Worm (Caenorhabditis elegans) whole organism, late embryonic: ENCODE data around the gene C47A10.12.

Experiments used
- C08G9.2 ChIP-seq: sonication (generic microtip); optimal IDR thresholded peaks from 2 replicates; lab custom pipeline; 2016; ENCODE audit warnings: mild to moderate bottlenecking, missing genetic modification characterization, moderate library complexity, missing compliant biosample characterization
- C38D4.7 ChIP-seq: fragments of 200-800 bp; sonication (Bioruptor generic); optimal IDR thresholded peaks from 2 replicates; lab custom pipeline; 2018; ENCODE audit warnings: mild to moderate bottlenecking, missing genetic modification characterization, moderate library complexity, missing compliant biosample characterization
- F13H6.1 ChIP-seq: sonication (generic microtip); optimal IDR thresholded peaks from 2 replicates; lab custom pipeline; 2016; ENCODE audit warnings: missing genetic modification characterization, missing compliant biosample characterization
- K09A11.1 ChIP-seq: sonication (generic microtip); optimal IDR thresholded peaks from 2 replicates; lab custom pipeline; 2017; ENCODE audit warnings: antibody characterized with exemption, mild to moderate bottlenecking, missing genetic modification characterization, missing compliant biosample characterization; ENCODE audit not compliant: insufficient read depth
- T23F11.4 ChIP-seq: fragments of 200-800 bp; sonication (Bioruptor generic); optimal IDR thresholded peaks from 2 replicates; lab custom pipeline; 2018; ENCODE audit warnings: mild to moderate bottlenecking, missing genetic modification characterization, missing compliant biosample characterization
- ama-1 ChIP-seq: fragments of 150-350 bp; optimal IDR thresholded peaks from 2 replicates; lab custom pipeline; 2014
- ceh-14 ChIP-seq: sonication (generic microtip); optimal IDR thresholded peaks from 2 replicates; lab custom pipeline; 2016; ENCODE audit warnings: missing genotype, missing genetic modification characterization, missing compliant biosample characterization
- ceh-22 ChIP-seq: sonication (generic microtip); optimal IDR thresholded peaks from 2 replicates; lab custom pipeline; 2017; ENCODE audit warnings: missing biosample characterization, missing genetic modification characterization
- ceh-24 ChIP-seq: sonication (generic microtip); optimal IDR thresholded peaks from 2 replicates; lab custom pipeline; 2016; ENCODE audit warnings: mild to moderate bottlenecking, missing genetic modification characterization, missing compliant biosample characterization
- ceh-31 ChIP-seq: sonication (generic microtip); optimal IDR thresholded peaks from 2 replicates; lab custom pipeline; 2016; ENCODE audit warnings: missing genetic modification characterization, missing compliant biosample characterization
- ceh-6 ChIP-seq: fragments of 200-800 bp; sonication (Bioruptor generic); optimal IDR thresholded peaks from 2 replicates; lab custom pipeline; 2018; ENCODE audit warnings: mild to moderate bottlenecking, missing genetic modification characterization, missing compliant biosample characterization
- ceh-9 ChIP-seq: sonication (generic microtip); optimal IDR thresholded peaks from 2 replicates; lab custom pipeline; 2016; ENCODE audit warnings: mild to moderate bottlenecking, missing genetic modification characterization, inconsistent platforms, missing compliant biosample characterization
- che-1 ChIP-seq: sonication (generic microtip); optimal IDR thresholded peaks from 2 replicates; lab custom pipeline; 2016; ENCODE audit warnings: mild to moderate bottlenecking, missing genetic modification characterization, missing compliant biosample characterization
- dmd-4 ChIP-seq: sonication (generic microtip); optimal IDR thresholded peaks from 2 replicates; lab custom pipeline; 2016; ENCODE audit warnings: borderline replicate concordance, missing genetic modification characterization, missing compliant biosample characterization
- elt-2 ChIP-seq: sonication (generic microtip); optimal IDR thresholded peaks from 2 replicates; lab custom pipeline; 2016; ENCODE audit warnings: missing genetic modification reagents, missing genetic modification characterization, missing compliant biosample characterization
- elt-4 ChIP-seq: sonication (generic microtip); optimal IDR thresholded peaks from 2 replicates; lab custom pipeline; 2016; ENCODE audit warnings: missing genetic modification characterization, missing compliant biosample characterization
- ets-4 ChIP-seq: sonication (generic microtip); optimal IDR thresholded peaks from 2 replicates; lab custom pipeline; 2016; ENCODE audit warnings: missing genetic modification characterization, missing compliant biosample characterization
- fax-1 ChIP-seq: sonication (generic microtip); optimal IDR thresholded peaks from 2 replicates; lab custom pipeline; 2016; ENCODE audit warnings: missing genotype, missing genetic modification characterization, missing compliant biosample characterization
- fkh-10 ChIP-seq: fragments of 150-350 bp; optimal IDR thresholded peaks from 2 replicates; lab custom pipeline; 2014; ENCODE audit warnings: missing biosample characterization, missing genetic modification reagents, missing genetic modification characterization
- fkh-6 ChIP-seq: sonication (generic microtip); optimal IDR thresholded peaks from 2 replicates; lab custom pipeline; 2016; ENCODE audit warnings: missing genetic modification characterization, missing compliant biosample characterization
- hlh-15 ChIP-seq: sonication (generic microtip); optimal IDR thresholded peaks from 2 replicates; lab custom pipeline; 2016; ENCODE audit warnings: missing genetic modification characterization, missing compliant biosample characterization
- hlh-6 ChIP-seq: sonication (generic microtip); optimal IDR thresholded peaks from 2 replicates; lab custom pipeline; 2016; ENCODE audit warnings: missing genotype, missing genetic modification characterization, missing compliant biosample characterization
- hlh-8 ChIP-seq: sonication (generic microtip); optimal IDR thresholded peaks from 2 replicates; lab custom pipeline; 2016; ENCODE audit warnings: missing genotype, missing genetic modification characterization, missing compliant biosample characterization
- lim-6 ChIP-seq: sonication (generic microtip); optimal IDR thresholded peaks from 2 replicates; lab custom pipeline; 2016; ENCODE audit warnings: missing genetic modification characterization, missing compliant biosample characterization
- lin-11 ChIP-seq: fragments of 200-800 bp; sonication (Bioruptor generic); optimal IDR thresholded peaks from 2 replicates; lab custom pipeline; 2018; ENCODE audit warnings: mild to moderate bottlenecking, missing genetic modification characterization, missing compliant biosample characterization
- madf-2 ChIP-seq: sonication (generic microtip); optimal IDR thresholded peaks from 2 replicates; lab custom pipeline; 2017; ENCODE audit warnings: missing genetic modification characterization, missing compliant biosample characterization
- nhr-11 ChIP-seq: fragments of 150-350 bp; optimal IDR thresholded peaks from 2 replicates; lab custom pipeline; 2014; ENCODE audit warnings: missing biosample characterization, missing genetic modification characterization
- nhr-232 ChIP-seq: sonication (generic microtip); optimal IDR thresholded peaks from 2 replicates; lab custom pipeline; 2016; ENCODE audit warnings: missing genetic modification characterization, missing compliant biosample characterization
- pha-4 ChIP-seq: fragments of 150-350 bp; optimal IDR thresholded peaks from 2 replicates; lab custom pipeline; 2018; ENCODE audit warnings: missing biosample characterization, missing genetic modification reagents, missing genetic modification characterization
- pqm-1 ChIP-seq: sonication (generic microtip); optimal IDR thresholded peaks from 2 replicates; lab custom pipeline; 2016; ENCODE audit warnings: missing genetic modification characterization, missing compliant biosample characterization
- rnt-1 ChIP-seq: sonication (generic microtip); optimal IDR thresholded peaks from 2 replicates; lab custom pipeline; 2016; ENCODE audit warnings: missing genetic modification characterization, missing compliant biosample characterization
- sox-2 ChIP-seq: fragments of 200-800 bp; sonication (Bioruptor generic); IDR thresholded peaks from 2 replicates; pipeline ENCODE4 v1.3.6; 2022; ENCODE audit warnings: missing genetic modification reagents, missing genetic modification characterization, missing compliant biosample characterization
- sox-4 ChIP-seq: sonication (generic microtip); optimal IDR thresholded peaks from 2 replicates; lab custom pipeline; 2017; ENCODE audit warnings: mild to moderate bottlenecking, missing genetic modification characterization, inconsistent platforms, missing compliant biosample characterization
- tbx-2 ChIP-seq: sonication (generic microtip); optimal IDR thresholded peaks from 2 replicates; lab custom pipeline; 2016; ENCODE audit warnings: missing genetic modification characterization, missing compliant biosample characterization
- ttx-3 ChIP-seq: sonication (generic microtip); optimal IDR thresholded peaks from 2 replicates; lab custom pipeline; 2016; ENCODE audit warnings: missing genetic modification reagents, missing genetic modification characterization, missing compliant biosample characterization
- unc-42 ChIP-seq: sonication (generic microtip); optimal IDR thresholded peaks from 2 replicates; lab custom pipeline; 2016; ENCODE audit warnings: missing genotype, missing genetic modification characterization, missing compliant biosample characterization
- ztf-16 ChIP-seq: sonication (generic microtip); optimal IDR thresholded peaks from 2 replicates; lab custom pipeline; 2017; ENCODE audit warnings: missing genetic modification characterization, missing compliant biosample characterization

C47A10.12 gene

DNA sequence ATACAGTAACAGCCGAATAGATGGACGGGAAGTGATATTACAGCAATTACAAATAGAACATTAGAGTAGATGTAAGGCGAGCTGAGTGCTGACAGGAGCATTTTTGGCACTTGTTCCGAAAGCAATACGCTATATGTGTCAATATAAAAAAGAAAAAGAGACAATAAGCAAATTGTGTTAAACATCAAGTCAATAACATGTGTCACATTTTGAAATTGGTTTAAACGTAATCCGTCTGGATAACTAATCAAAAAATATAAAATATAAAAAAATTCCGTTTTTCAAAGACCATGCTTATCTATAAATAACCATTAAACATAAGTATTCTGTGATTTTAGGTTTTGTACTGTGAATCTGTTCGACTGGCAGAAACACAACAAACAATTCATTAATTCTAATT, 17.9 kb downstream of the C47A10.12 start, which contains the start of gene srh-288:
srh-288 (minus strand) TSS at position 101 of the 400 bp plus-strand sequence.
- TF ChIP-seq elt-2 (tag; lab: Kevin White, UChicago): no peak
- TF ChIP-seq fax-1: no peak
- TF ChIP-seq sox-4 (tag; lab: Kevin White, UChicago): no peak
- TF ChIP-seq pqm-1: no peak
- no peak for TF ChIP-seq ceh-6 (GFP tag; lab: Kevin White, UChicago)
- no peak for TF ChIP-seq ztf-16 (tag; lab: Kevin White, UChicago)

DNA sequence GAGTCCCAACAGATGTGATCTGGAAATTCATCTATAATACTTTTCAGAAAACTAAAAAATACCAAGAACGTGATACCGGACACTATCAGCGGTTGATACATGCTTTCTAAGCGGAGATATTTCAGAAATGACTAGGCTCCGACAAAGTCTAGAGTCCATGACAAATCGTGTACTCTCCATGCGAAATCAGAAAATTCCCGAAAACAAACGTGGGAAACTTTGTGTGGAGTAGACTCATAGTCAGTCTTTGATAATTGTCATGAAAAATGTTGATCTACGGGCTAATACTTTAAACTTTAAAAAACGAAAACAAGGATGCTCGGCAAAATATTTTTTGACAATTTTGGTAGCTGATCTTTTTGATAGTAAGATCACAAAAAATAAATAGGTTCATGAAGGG, 21.1 kb downstream of the C47A10.12 start, which contains the start of gene srx-18:
srx-18 (minus strand) TSS at position 101 of the 400 bp plus-strand sequence.
- no peak for TF ChIP-seq ttx-3 (tag; lab: Kevin White, UChicago)
- TF ChIP-seq T23F11.4 (GFP tag; lab: Kevin White, UChicago): no peak
- TF ChIP-seq ceh-14 (tag; lab: Kevin White, UChicago): no peak
- TF ChIP-seq elt-2 (tag; lab: Kevin White, UChicago): no peak
- no peak for TF ChIP-seq sox-2
- TF ChIP-seq fkh-6 (tag; lab: Kevin White, UChicago): no peak
- TF ChIP-seq ceh-31 (tag; lab: Kevin White, UChicago): no peak
- TF ChIP-seq lin-11 (tag; lab: Kevin White, UChicago): no peak
- TF ChIP-seq ceh-24 (tag; lab: Kevin White, UChicago): no peak
- no peak for TF ChIP-seq unc-42 (tag; lab: Kevin White, UChicago)

DNA sequence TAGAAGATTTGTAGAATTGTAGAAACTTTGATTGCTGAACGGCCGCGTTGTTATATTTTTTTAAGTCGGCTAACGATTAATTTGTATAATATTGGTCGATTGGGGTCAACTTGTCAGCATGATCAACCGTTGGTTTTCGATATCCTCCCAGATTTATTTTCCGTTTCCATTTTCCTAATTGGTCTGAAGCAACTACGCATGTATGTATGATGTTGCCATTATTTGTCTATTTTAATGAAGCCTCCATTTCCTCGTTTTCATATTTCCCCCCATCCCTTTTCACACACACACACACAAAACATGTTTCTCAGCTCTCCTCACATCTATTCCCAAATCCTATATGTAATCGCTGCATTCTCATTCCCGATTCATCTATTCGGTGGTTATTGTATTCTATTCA, 22.8 kb downstream of the C47A10.12 start, which contains the start of gene srh-287:
srh-287 (plus strand) TSS at position 301 of the 400 bp plus-strand sequence.
- TF ChIP-seq ceh-9 (tag; lab: Kevin White, UChicago) (no peak), hlh-8 (no peak), ceh-31 (tag; lab: Kevin White, UChicago) (no peak), nhr-11 (tag; lab: Kevin White, UChicago) (no peak), lin-11 (tag; lab: Kevin White, UChicago) (no peak), pha-4 (tag; lab: Kevin White, UChicago) (no peak), che-1 (tag; lab: Kevin White, UChicago) (no peak)

DNA sequence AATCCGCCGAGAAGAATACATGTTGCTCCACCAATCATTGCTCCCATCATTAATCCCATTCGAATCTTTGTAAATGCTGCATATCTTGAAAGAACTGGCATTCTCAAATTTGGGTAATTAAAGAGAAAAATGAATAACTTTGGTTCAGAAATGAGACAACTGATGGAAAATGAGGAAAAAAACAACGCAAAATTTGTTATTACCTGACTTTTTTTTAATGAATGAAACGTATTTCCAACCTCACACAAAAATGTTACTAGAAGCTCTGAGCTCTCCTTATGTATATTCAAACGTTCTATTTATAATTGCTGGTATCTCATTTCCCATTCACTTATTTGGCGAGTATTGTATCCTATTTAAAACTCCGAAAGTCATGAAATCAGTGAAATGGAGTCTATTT, 24.8 kb downstream of the C47A10.12 start, which contains the start of the genes Y94A7B.11 and srh-292:
Y94A7B.11 (minus strand) TSS at position 101 of the 400 bp plus-strand sequence.
srh-292 (plus strand) TSS at position 251 of the 400 bp plus-strand sequence.
- TF ChIP-seq ama-1 (no peak), F13H6.1 (tag; lab: Kevin White, UChicago) (no peak), ets-4 (tag; lab: Kevin White, UChicago) (no peak), dmd-4 (no peak), K09A11.1 (no peak), C38D4.7 (GFP tag; lab: Kevin White, UChicago) (no peak), hlh-6 (tag; lab: Kevin White, UChicago) (no peak), fkh-10 (no peak), lim-6 (no peak), tbx-2 (tag; lab: Kevin White, UChicago) (no peak), nhr-232 (tag; lab: Kevin White, UChicago) (no peak), elt-4 (tag; lab: Kevin White, UChicago) (no peak), hlh-15 (tag; lab: Kevin White, UChicago) (no peak), C08G9.2 (no peak), ceh-14 (tag; lab: Kevin White, UChicago) (no peak), ceh-22 (tag; lab: Kevin White, UChicago) (no peak), T23F11.4 (GFP tag; lab: Kevin White, UChicago) (no peak), ceh-24 (tag; lab: Kevin White, UChicago) (no peak), madf-2 (tag; lab: Kevin White, UChicago) (no peak), rnt-1 (tag; lab: Kevin White, UChicago) (no peak)
